Fruit fly (Drosophila melanogaster): Measurements from ENCODE around the gene pb.

Gene pb

dm6 chr3R:6759419-6759818 is 17.6 kb upstream of the pb start, which contains the start of gene bcd (continued):
- no peak for TF ChIP-seq salm (tag; optimal IDR thresholded peaks at IDR 0.05)
- peak; percentile 5 for TF ChIP-seq CG6765 (GFP tag; optimal IDR thresholded peaks at IDR 0.05)
- peak; percentile 65 for TF ChIP-seq CG4360 (GFP tag; IDR thresholded peaks at IDR 0.05)
- peak; percentile 56 for TF ChIP-seq CG33557 (GFP tag; optimal IDR thresholded peaks at IDR 0.05)
- TF ChIP-seq unpg (GFP tag; optimal IDR thresholded peaks at IDR 0.05) = peak; percentile 72
- TF ChIP-seq CG15696 (tag; optimal IDR thresholded peaks at IDR 0.05) = peak; percentile 84
- TF ChIP-seq CG4730 (GFP tag; IDR thresholded peaks at IDR 0.05) = peak; percentile 67
- peak; percentile 66 for TF ChIP-seq CG16815 (GFP tag; optimal IDR thresholded peaks at IDR 0.05)
- TF ChIP-seq CG12071 (GFP tag; optimal IDR thresholded peaks at IDR 0.05) = peak; percentile 22
- TF ChIP-seq nerfin-1 (tag; optimal IDR thresholded peaks at IDR 0.05) = peak; percentile 62
- peak; percentile 10 for TF ChIP-seq CG31388 (GFP tag; optimal IDR thresholded peaks at IDR 0.05)
- no peak for TF ChIP-seq CG6854 (GFP tag; optimal IDR thresholded peaks at IDR 0.05)
- TF ChIP-seq ro (GFP tag; IDR thresholded peaks at IDR 0.05) = peak; percentile 53
- TF ChIP-seq sc (optimal IDR thresholded peaks at IDR 0.05) = no peak
- TF ChIP-seq sc (GFP tag; optimal IDR thresholded peaks at IDR 0.05) = peak; percentile 45
- peak; percentile 92 for TF ChIP-seq Xbp1 (GFP tag; optimal IDR thresholded peaks at IDR 0.05)
- TF ChIP-seq CG14965 (GFP tag; optimal IDR thresholded peaks at IDR 0.05; ENCODE audit: borderline replicate concordance) = peak; percentile 2
- peak; percentile 83 for TF ChIP-seq CG14014 (GFP tag; IDR thresholded peaks at IDR 0.05)
- peak; percentile 78 for TF ChIP-seq CG11504 (tag; optimal IDR thresholded peaks at IDR 0.05)
- TF ChIP-seq mam (GFP tag; optimal IDR thresholded peaks at IDR 0.05) = peak; percentile 74
- peak; percentile 26 for TF ChIP-seq Max (GFP tag; optimal IDR thresholded peaks at IDR 0.05)
- TF ChIP-seq sim (GFP tag; IDR thresholded peaks at IDR 0.05) = 0 out of 2 replicates have a peak, but pooled peaks have one; percentile 4
- no peak for TF ChIP-seq eve (GFP tag; optimal IDR thresholded peaks at IDR 0.05)
- peak; percentile 40; the same call in 1 of the 3 replicates for TF ChIP-seq sr (GFP tag; IDR thresholded peaks at IDR 0.05)
- TF ChIP-seq Sox102F (GFP tag; optimal IDR thresholded peaks at IDR 0.05) = peak; percentile 72
- peak; percentile 64 for TF ChIP-seq CG12659 (GFP tag; optimal IDR thresholded peaks at IDR 0.05)
- TF ChIP-seq nau (GFP tag; optimal IDR thresholded peaks at IDR 0.05) = no peak
- peak; percentile 65 for TF ChIP-seq ap (GFP tag; IDR thresholded peaks at IDR 0.05)
- TF ChIP-seq CG8359 (GFP tag; optimal IDR thresholded peaks at IDR 0.05; ENCODE audit: borderline replicate concordance) = no peak
- TF ChIP-seq Dek (tag; optimal IDR thresholded peaks at IDR 0.05) = peak; percentile 52
- no peak for TF ChIP-seq tll (GFP tag; optimal IDR thresholded peaks at IDR 0.05)
- no peak for TF ChIP-seq pros (GFP tag; optimal IDR thresholded peaks at IDR 0.05)
- peak; percentile 34; the same call in 1 of the 2 replicates for TF ChIP-seq danr (GFP tag; IDR thresholded peaks at IDR 0.05)
- no peak for TF ChIP-seq corto (GFP tag; optimal IDR thresholded peaks at IDR 0.05)
- peak; percentile 41 for TF ChIP-seq CG17802 (tag; optimal IDR thresholded peaks at IDR 0.05)
- TF ChIP-seq B-H2 (GFP tag; optimal IDR thresholded peaks at IDR 0.05) = no peak
- TF ChIP-seq her (GFP tag; optimal IDR thresholded peaks at IDR 0.05) = peak; percentile 67
- peak; percentile 76 for TF ChIP-seq CG1603 (tag; optimal IDR thresholded peaks at IDR 0.05)
- TF ChIP-seq CG13123 (GFP tag; optimal IDR thresholded peaks at IDR 0.05) = peak; percentile 46
- TF ChIP-seq Scr (GFP tag; IDR thresholded peaks at IDR 0.05; ENCODE audit: partially characterized antibody) = peak; percentile 66
- TF ChIP-seq ranshi (GFP tag; IDR thresholded peaks at IDR 0.05) = peak; percentile 73
- no peak for TF ChIP-seq Hr78 (GFP tag; optimal IDR thresholded peaks at IDR 0.05)
- TF ChIP-seq btn (GFP tag; optimal IDR thresholded peaks at IDR 0.05) = peak; percentile 61
- TF ChIP-seq Awh (GFP tag; IDR thresholded peaks at IDR 0.05) = peak; percentile 81
- peak; percentile 61 for TF ChIP-seq CG14710 (tag; optimal IDR thresholded peaks at IDR 0.05)
- TF ChIP-seq PHDP (tag; optimal IDR thresholded peaks at IDR 0.05) = no peak
- TF ChIP-seq CG1647 (GFP tag; optimal IDR thresholded peaks at IDR 0.05) = peak; percentile 65
- peak; percentile 81 for TF ChIP-seq CG32772 (GFP tag; IDR thresholded peaks at IDR 0.05)
- TF ChIP-seq CG10147 (GFP tag; optimal IDR thresholded peaks at IDR 0.05) = no peak
- no peak for TF ChIP-seq Dip2 (GFP tag; IDR thresholded peaks at IDR 0.05)

Data from whole organism, embryonic.